Worm (Caenorhabditis elegans): ENCODE data around the gene ZK897.10.

ce11 chrIV:12741438-12741837, 23.7 kb upstream of the ZK897.10 start, which contains the start of gene T23F6.5:
- TF ChIP-seq ama-1 (optimal IDR thresholded peaks at IDR 0.05) (no peak), ets-7 (tag; optimal IDR thresholded peaks at IDR 0.05) (no peak), hmbx-1 (tag; optimal IDR thresholded peaks at IDR 0.05) (no peak), ceh-13 (GFP tag; optimal IDR thresholded peaks at IDR 0.05) (no peak), flt-1 (GFP tag; IDR thresholded peaks at IDR 0.05) (no peak), F13C5.2 (tag; optimal IDR thresholded peaks at IDR 0.05) (no peak), scrt-1 (GFP tag; IDR thresholded peaks at IDR 0.05) (no peak), hnd-1 (tag; optimal IDR thresholded peaks at IDR 0.05) (no peak)

All from whole organism, early embryonic.